Worm (Caenorhabditis elegans) whole organism, L2 larva: ENCODE measurements around the gene srh-130.

Source experiments
- C34F6.9 ChIP-seq: fragments of 150-350 bp; optimal IDR thresholded peaks from 2 replicates; lab custom pipeline; 2014; ENCODE audit warnings: missing biosample characterization, missing genetic modification characterization
- R02D3.7 ChIP-seq: fragments of 150-350 bp; optimal IDR thresholded peaks from 2 replicates; lab custom pipeline; 2014; ENCODE audit warnings: missing biosample characterization, missing genetic modification characterization
- ZK546.5 ChIP-seq: sonication (generic microtip); optimal IDR thresholded peaks from 2 replicates; lab custom pipeline; 2017; ENCODE audit warnings: missing biosample characterization, missing genetic modification characterization
- blmp-1 ChIP-seq: sonication (generic microtip); optimal IDR thresholded peaks from 2 replicates; lab custom pipeline; 2017; ENCODE audit warnings: missing genetic modification characterization, mild to moderate bottlenecking, missing compliant biosample characterization, antibody characterized with exemption, moderate library complexity; ENCODE audit not compliant: insufficient read depth
- ceh-82 ChIP-seq: fragments of 150-350 bp; optimal IDR thresholded peaks from 2 replicates; lab custom pipeline; 2014; ENCODE audit warnings: missing biosample characterization, missing genetic modification characterization
- crh-2 ChIP-seq: sonication (generic microtip); optimal IDR thresholded peaks from 2 replicates; lab custom pipeline; 2017; ENCODE audit warnings: missing biosample characterization, missing genetic modification characterization
- elt-3 ChIP-seq: sonication (generic microtip); optimal IDR thresholded peaks from 2 replicates; lab custom pipeline; 2017; ENCODE audit warnings: missing biosample characterization, missing genetic modification characterization
- fos-1 ChIP-seq: fragments of 150-350 bp; optimal IDR thresholded peaks from 2 replicates; lab custom pipeline; 2014; ENCODE audit warnings: missing biosample characterization, missing genetic modification characterization
- gmeb-1 ChIP-seq: fragments of 150-350 bp; optimal IDR thresholded peaks from 2 replicates; lab custom pipeline; 2014; ENCODE audit warnings: missing biosample characterization, missing genetic modification characterization
- lin-11 ChIP-seq: fragments of 150-350 bp; sonication (generic microtip); optimal IDR thresholded peaks from 2 replicates; lab custom pipeline; 2014; ENCODE audit warnings: missing biosample characterization, missing genetic modification characterization, inconsistent platforms, mixed read lengths
- lin-13 ChIP-seq: fragments of 150-350 bp; optimal IDR thresholded peaks from 2 replicates; lab custom pipeline; 2014; ENCODE audit warnings: missing biosample characterization, missing genetic modification reagents, missing genetic modification characterization
- lin-39 ChIP-seq: fragments of 150-350 bp; optimal IDR thresholded peaks from 2 replicates; lab custom pipeline; 2014; ENCODE audit warnings: missing biosample characterization, missing genetic modification reagents, missing genetic modification characterization
- lsy-2 ChIP-seq, 2 experiments: fragments of 150-350 bp in 1 of 2; sonication (generic microtip) in 1 of 2; optimal IDR thresholded peaks; 2 replicates each; lab custom pipeline; 2014 to 2017; ENCODE audit warnings: missing biosample characterization in 2 of 2, missing genetic modification characterization in 2 of 2
- mab-5 ChIP-seq: fragments of 150-350 bp; optimal IDR thresholded peaks from 2 replicates; lab custom pipeline; 2014; ENCODE audit warnings: missing biosample characterization, missing genetic modification characterization
- mbf-1 ChIP-seq: sonication (generic microtip); optimal IDR thresholded peaks from 2 replicates; lab custom pipeline; 2017; ENCODE audit warnings: missing biosample characterization, missing genetic modification characterization
- nhr-129 ChIP-seq: fragments of 150-350 bp; optimal IDR thresholded peaks from 2 replicates; lab custom pipeline; 2014; ENCODE audit warnings: missing biosample characterization, missing genetic modification characterization
- nhr-21 ChIP-seq: fragments of 150-350 bp; optimal IDR thresholded peaks from 2 replicates; lab custom pipeline; 2014; ENCODE audit warnings: missing biosample characterization, missing genetic modification characterization
- nhr-23 ChIP-seq: fragments of 150-350 bp; optimal IDR thresholded peaks from 2 replicates; lab custom pipeline; 2014; ENCODE audit warnings: missing biosample characterization, missing genetic modification reagents, missing genetic modification characterization
- nhr-237 ChIP-seq: fragments of 150-350 bp; optimal IDR thresholded peaks from 2 replicates; lab custom pipeline; 2014; ENCODE audit warnings: missing biosample characterization, missing genetic modification characterization
- nhr-25 ChIP-seq: fragments of 150-350 bp; sonication (generic microtip); optimal IDR thresholded peaks from 3 replicates; lab custom pipeline; 2014; ENCODE audit warnings: missing biosample characterization, missing genetic modification characterization
- nhr-77 ChIP-seq: fragments of 150-350 bp; optimal IDR thresholded peaks from 2 replicates; lab custom pipeline; 2014; ENCODE audit warnings: missing biosample characterization, missing genetic modification characterization
- peb-1 ChIP-seq: fragments of 150-350 bp; optimal IDR thresholded peaks from 2 replicates; lab custom pipeline; 2014; ENCODE audit warnings: missing biosample characterization, missing genetic modification characterization
- skn-1 ChIP-seq: sonication (generic microtip); optimal IDR thresholded peaks from 2 replicates; lab custom pipeline; 2017; ENCODE audit warnings: missing biosample characterization, missing genetic modification characterization
- sma-3 ChIP-seq: sonication (generic microtip); optimal IDR thresholded peaks from 2 replicates; lab custom pipeline; 2016; ENCODE audit warnings: missing genetic modification reagents, missing genetic modification characterization, missing compliant biosample characterization
- sma-9 ChIP-seq, 2 experiments: fragments of 150-350 bp in 1 of 2; sonication (generic microtip) in 1 of 2; optimal IDR thresholded peaks; 2 replicates each; lab custom pipeline; 2014 to 2016; ENCODE audit warnings: missing genetic modification characterization in 2 of 2, mild to moderate bottlenecking in 1 of 2, missing biosample characterization in 1 of 2, missing compliant biosample characterization in 1 of 2, missing genetic modification reagents in 1 of 2, moderate library complexity in 1 of 2
- snpc-4 ChIP-seq: fragments of 150-350 bp; optimal IDR thresholded peaks from 2 replicates; lab custom pipeline; 2014; ENCODE audit warnings: missing biosample characterization, missing genetic modification characterization
- unc-39 ChIP-seq: fragments of 150-350 bp; optimal IDR thresholded peaks from 2 replicates; lab custom pipeline; 2014; ENCODE audit warnings: missing biosample characterization, missing genetic modification characterization
- unc-55 ChIP-seq: fragments of 150-350 bp; sonication (generic microtip); optimal IDR thresholded peaks from 3 replicates; lab custom pipeline; 2014; ENCODE audit warnings: missing biosample characterization, missing genetic modification reagents, missing genetic modification characterization
- zag-1 ChIP-seq: fragments of 150-350 bp; optimal IDR thresholded peaks from 2 replicates; lab custom pipeline; 2014; ENCODE audit warnings: missing biosample characterization, missing genetic modification characterization
- ztf-11 ChIP-seq: sonication (generic microtip); optimal IDR thresholded peaks from 2 replicates; lab custom pipeline; 2017; ENCODE audit warnings: missing biosample characterization, missing genetic modification characterization

Gene srh-130

DNA sequence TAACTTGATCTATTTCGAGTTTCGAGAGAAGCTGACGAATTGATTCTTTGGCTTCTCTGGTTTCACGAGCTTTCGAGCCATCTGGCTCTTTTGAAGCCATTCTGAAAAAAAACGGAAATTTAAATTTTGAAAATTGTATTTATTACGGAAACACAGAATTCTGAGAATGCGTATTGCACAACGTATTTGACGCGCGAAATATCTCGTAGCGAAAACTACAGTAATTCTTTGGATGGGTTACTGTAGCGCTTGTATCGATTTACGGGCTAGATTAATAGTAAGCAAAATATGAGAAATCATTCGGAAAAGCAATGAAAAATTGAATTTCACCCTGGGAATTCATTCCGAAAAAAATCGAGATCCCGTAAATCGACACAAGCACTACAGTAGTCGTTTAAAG lies 37.3 kb upstream of the srh-130 start, which contains the start of gene C04F5.8:
TSS of gene C04F5.8 (minus strand) at position 101 of the 400 bp plus-strand sequence.
- no peak for TF ChIP-seq sma-9 (GFP tag; optimal IDR thresholded peaks at IDR 0.05; lab: Kevin White, UChicago)
- no peak for TF ChIP-seq sma-9 (tag; optimal IDR thresholded peaks at IDR 0.05; lab: Kevin White, UChicago)
- TF ChIP-seq lin-13, result no peak
- no peak for TF ChIP-seq skn-1 (tag; lab: Kevin White, UChicago)
- no peak for TF ChIP-seq gmeb-1 (tag; lab: Kevin White, UChicago)
- no peak for TF ChIP-seq nhr-237 (tag; lab: Kevin White, UChicago)

DNA sequence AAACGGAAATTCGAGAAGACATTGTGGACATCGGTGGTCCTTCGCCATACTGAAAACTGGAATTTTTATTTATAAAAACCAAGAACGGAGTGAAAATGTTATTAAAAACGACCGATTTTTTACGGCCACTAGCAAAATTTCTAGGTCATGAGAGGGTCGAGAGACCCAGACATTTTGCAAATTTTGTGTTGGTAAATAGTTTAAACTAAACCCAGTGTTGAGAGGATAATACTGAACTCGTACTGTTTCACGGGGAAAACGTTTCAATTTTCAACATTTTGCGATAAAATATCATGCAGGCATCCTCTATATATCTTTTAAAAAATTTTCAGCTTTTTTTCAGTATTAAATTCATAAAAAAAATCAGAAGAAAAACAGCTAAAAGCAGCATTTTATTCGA lies 31.9 kb upstream of the srh-130 start, which contains the start of gene C04F5.9:
TSS of gene C04F5.9 (minus strand) at position 101 of the 400 bp plus-strand sequence.
- TF ChIP-seq unc-39, result no peak
- no peak for TF ChIP-seq zag-1
- no peak for TF ChIP-seq R02D3.7 (tag; lab: Kevin White, UChicago)
- no peak for TF ChIP-seq nhr-25
- no peak for TF ChIP-seq lin-39 (tag; lab: Kevin White, UChicago)
- TF ChIP-seq C34F6.9 (tag; lab: Kevin White, UChicago), result no peak
- no peak for TF ChIP-seq skn-1 (tag; lab: Kevin White, UChicago)
- TF ChIP-seq lin-13, result no peak

ce11 chrV:5119679-5120078 lies 31.3 kb upstream of the srh-130 start, which contains the start of gene sid-1:
TSS of gene sid-1 (plus strand) at chrV:5119970.
- TF ChIP-seq fos-1 (tag; lab: Kevin White, UChicago) (peak; percentile 80), mbf-1 (no peak)

DNA sequence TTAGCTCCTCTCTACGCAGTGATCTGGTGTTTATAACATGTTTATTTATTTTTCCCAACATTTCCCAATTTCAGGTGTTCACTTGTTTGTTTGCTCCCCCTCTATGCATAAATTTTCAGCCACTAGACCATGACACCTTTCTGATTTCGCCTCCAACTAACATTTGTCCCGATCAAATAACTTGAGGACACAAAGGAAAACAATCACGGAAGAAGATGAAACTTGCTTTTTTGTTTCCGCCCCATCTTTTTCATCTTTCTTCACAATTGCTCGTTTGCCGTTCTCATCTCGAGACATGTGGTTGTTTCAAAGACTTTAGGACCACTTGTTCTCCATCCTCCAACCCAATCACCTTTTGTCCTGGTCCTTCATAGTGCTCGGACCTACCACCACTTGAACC lies 24.2 kb upstream of the srh-130 start, which contains the start of gene F14F9.5:
TSS of gene F14F9.5 (plus strand) at position 301 of the 400 bp plus-strand sequence.
- TF ChIP-seq lsy-2 (tag; optimal IDR thresholded peaks at IDR 0.05; lab: Kevin White, UChicago), result no peak
- TF ChIP-seq crh-2 (tag; lab: Kevin White, UChicago), result no peak
- no peak for TF ChIP-seq elt-3 (tag; lab: Kevin White, UChicago)
- TF ChIP-seq, all 48 proteins: peak for 0

ce11 chrV:5130018-5130417 lies 21.0 kb upstream of the srh-130 start, which contains the start of gene F14F9.8:
TSS of gene F14F9.8 (plus strand) at chrV:5130318.
- TF ChIP-seq sma-3 (GFP tag; lab: Kevin White, UChicago) (no peak), nhr-77 (no peak), skn-1 (tag; lab: Kevin White, UChicago) (no peak), ceh-82 (tag; lab: Kevin White, UChicago) (no peak)

ce11 chrV:5131380-5131779 lies 19.6 kb upstream of the srh-130 start:
- TF ChIP-seq lin-13, result no peak
- peak; percentile 68 for TF ChIP-seq fos-1 (tag; lab: Kevin White, UChicago)
- TF ChIP-seq snpc-4 (tag; lab: Kevin White, UChicago), result peak; percentile 18
- no peak for TF ChIP-seq nhr-77
- TF ChIP-seq lin-11 (tag; lab: Kevin White, UChicago), result no peak
- TF ChIP-seq C34F6.9 (tag; lab: Kevin White, UChicago), result peak; percentile 61
- TF ChIP-seq ZK546.5 (tag; lab: Kevin White, UChicago), result no peak
- TF ChIP-seq nhr-21 (tag; lab: Kevin White, UChicago), result no peak
- TF ChIP-seq peb-1, result no peak
- peak in 1 of 2 experiments; percentile 23 for TF ChIP-seq lsy-2 (tag; optimal IDR thresholded peaks at IDR 0.05; lab: Kevin White, UChicago)
- peak; percentile 100 for TF ChIP-seq nhr-129
- TF ChIP-seq skn-1 (tag; lab: Kevin White, UChicago), result peak; percentile 52
- no peak for TF ChIP-seq ztf-11 (tag; lab: Kevin White, UChicago)
- no peak for TF ChIP-seq zag-1
- peak; percentile 83 for TF ChIP-seq unc-55 (GFP tag; lab: Kevin White, UChicago)
- TF ChIP-seq nhr-23, result no peak
- TF ChIP-seq nhr-237 (tag; lab: Kevin White, UChicago), result no peak
- TF ChIP-seq mab-5 (tag; lab: Kevin White, UChicago), result no peak
- TF ChIP-seq ceh-82 (tag; lab: Kevin White, UChicago), result no peak

DNA sequence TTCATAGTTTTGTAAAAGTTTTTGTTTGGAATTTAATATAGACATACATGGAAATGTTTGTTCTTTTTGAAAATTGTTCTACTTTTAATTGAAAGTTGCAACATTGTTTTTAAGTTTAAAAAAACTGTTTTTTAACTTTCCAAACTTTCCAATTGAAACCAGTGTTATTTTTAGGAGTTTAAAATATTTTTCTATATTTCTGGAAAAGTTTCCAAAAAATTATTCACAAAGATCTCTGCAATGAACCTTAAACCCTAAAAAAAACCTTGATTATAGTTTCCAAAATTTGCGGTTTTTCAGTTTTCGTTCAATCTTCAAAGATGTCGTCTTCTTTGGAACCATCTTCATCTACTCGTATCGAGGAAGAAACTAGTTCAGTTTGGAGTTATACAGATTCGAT lies 18.5 kb upstream of the srh-130 start, which contains the start of gene F14F9.4:
TSS of gene F14F9.4 (plus strand) at position 301 of the 400 bp plus-strand sequence.
- TF ChIP-seq C34F6.9 (tag; lab: Kevin White, UChicago) (no peak), sma-3 (GFP tag; lab: Kevin White, UChicago) (no peak), mab-5 (tag; lab: Kevin White, UChicago) (no peak), nhr-129 (no peak), blmp-1 (tag; lab: Kevin White, UChicago) (no peak)
- TF ChIP-seq, all 48 proteins: peak for 0
